Worm (Caenorhabditis elegans) whole organism, early embryonic: ENCODE results near the gene Y5H2A.1.

Experiments
- ets-7 ChIP-seq: sonication (generic microtip); optimal IDR thresholded peaks from 2 replicates; lab custom pipeline; 2016; ENCODE audit warnings: missing genotype, missing genetic modification characterization, missing compliant biosample characterization
- flt-1 ChIP-seq: fragments of 200-800 bp; sonication (Bioruptor generic); IDR thresholded peaks from 2 replicates; pipeline ENCODE4 v1.3.6; 2022; ENCODE audit warnings: missing genetic modification characterization, missing compliant biosample characterization
- hnd-1 ChIP-seq: sonication (generic microtip); optimal IDR thresholded peaks from 2 replicates; lab custom pipeline; 2016; ENCODE audit warnings: missing genetic modification characterization, missing compliant biosample characterization
- tbx-37 ChIP-seq: fragments of 200-800 bp; sonication (Bioruptor generic); conservative IDR thresholded peaks from 2 replicates; pipeline ENCODE4 v1.3.6; 2022; ENCODE audit warnings: missing genetic modification reagents, missing genetic modification characterization, missing compliant biosample characterization

DNA sequence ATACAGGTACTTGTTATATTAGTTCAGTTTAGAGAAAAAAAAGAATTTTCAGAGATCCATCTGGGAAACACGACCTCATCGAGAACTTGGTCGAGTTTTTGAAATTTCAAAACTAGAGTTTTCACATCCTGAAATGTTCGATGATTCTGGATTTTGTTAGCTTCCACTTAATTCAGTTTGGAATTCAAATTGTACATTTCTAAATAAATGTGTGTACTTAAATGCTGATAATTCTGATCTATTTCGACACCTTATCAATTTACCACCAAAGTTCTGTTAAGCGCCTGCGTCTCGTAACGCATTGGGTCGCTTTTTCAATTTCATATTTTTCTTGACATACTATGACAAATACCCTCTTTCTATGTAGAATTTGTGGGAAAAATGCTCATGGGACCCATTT, 22.9 kb upstream of the Y5H2A.1 start, which contains the start of gene nhr-226:
- TF ChIP-seq flt-1 (GFP tag; lab: Robert Waterston, UW): no peak
- no peak for TF ChIP-seq hnd-1 (tag; lab: Kevin White, UChicago)
- no peak for TF ChIP-seq tbx-37 (GFP tag; lab: Robert Waterston, UW)
- TF ChIP-seq ets-7 (tag; lab: Kevin White, UChicago): no peak
